Worm (Caenorhabditis elegans) whole organism, L2 larva: Measurements from ENCODE around the gene C13F10.5.
A peak's percentile ranks its signal among the peaks of the same experiment; 100 is the strongest.

Experiments
- C34F6.9 ChIP-seq: fragments of 150-350 bp; optimal IDR thresholded peaks from 2 replicates; lab custom pipeline; 2014; ENCODE audit warnings: missing biosample characterization, missing genetic modification characterization
- F13H6.1 ChIP-seq: sonication (generic microtip); optimal IDR thresholded peaks from 2 replicates; lab custom pipeline; 2016; ENCODE audit warnings: missing genetic modification characterization, missing compliant biosample characterization
- Y55F3AM.14 ChIP-seq: fragments of 200-800 bp; sonication (Bioruptor generic); optimal IDR thresholded peaks from 2 replicates; lab custom pipeline; 2018; ENCODE audit warnings: mild to moderate bottlenecking, missing genetic modification characterization, missing compliant biosample characterization
- ZK546.5 ChIP-seq: sonication (generic microtip); optimal IDR thresholded peaks from 2 replicates; lab custom pipeline; 2017; ENCODE audit warnings: missing biosample characterization, missing genetic modification characterization
- alr-1 ChIP-seq: fragments of 150-350 bp; optimal IDR thresholded peaks from 2 replicates; lab custom pipeline; 2014; ENCODE audit warnings: missing biosample characterization, missing genetic modification characterization
- aly-2 ChIP-seq: fragments of 150-350 bp; optimal IDR thresholded peaks from 2 replicates; lab custom pipeline; 2014; ENCODE audit warnings: missing biosample characterization, missing genetic modification characterization
- ama-1 ChIP-seq: fragments of 150-350 bp; optimal IDR thresholded peaks from 2 replicates; lab custom pipeline; 2018; ENCODE audit warnings: inconsistent platforms
- blmp-1 ChIP-seq: sonication (generic microtip); optimal IDR thresholded peaks from 2 replicates; lab custom pipeline; 2017; ENCODE audit warnings: missing genetic modification characterization, mild to moderate bottlenecking, missing compliant biosample characterization, antibody characterized with exemption, moderate library complexity; ENCODE audit not compliant: insufficient read depth
- ceh-16 ChIP-seq: fragments of 150-350 bp; optimal IDR thresholded peaks from 2 replicates; lab custom pipeline; 2014; ENCODE audit warnings: missing biosample characterization, missing genetic modification characterization
- ceh-82 ChIP-seq: fragments of 150-350 bp; optimal IDR thresholded peaks from 2 replicates; lab custom pipeline; 2014; ENCODE audit warnings: missing biosample characterization, missing genetic modification characterization
- crh-2 ChIP-seq: sonication (generic microtip); optimal IDR thresholded peaks from 2 replicates; lab custom pipeline; 2017; ENCODE audit warnings: missing biosample characterization, missing genetic modification characterization
- egl-27 ChIP-seq: sonication (generic microtip); optimal IDR thresholded peaks from 3 replicates; lab custom pipeline; 2017; ENCODE audit warnings: missing biosample characterization, missing genetic modification reagents, missing genetic modification characterization
- elt-1 ChIP-seq: fragments of 150-350 bp; optimal IDR thresholded peaks from 2 replicates; lab custom pipeline; 2014; ENCODE audit warnings: missing biosample characterization, missing genetic modification characterization
- elt-3 ChIP-seq: sonication (generic microtip); optimal IDR thresholded peaks from 2 replicates; lab custom pipeline; 2017; ENCODE audit warnings: missing biosample characterization, missing genetic modification characterization
- fos-1 ChIP-seq: fragments of 150-350 bp; optimal IDR thresholded peaks from 2 replicates; lab custom pipeline; 2014; ENCODE audit warnings: missing biosample characterization, missing genetic modification characterization
- gmeb-1 ChIP-seq: fragments of 150-350 bp; optimal IDR thresholded peaks from 2 replicates; lab custom pipeline; 2014; ENCODE audit warnings: missing biosample characterization, missing genetic modification characterization
- lin-11 ChIP-seq: fragments of 150-350 bp; sonication (generic microtip); optimal IDR thresholded peaks from 2 replicates; lab custom pipeline; 2014; ENCODE audit warnings: missing biosample characterization, missing genetic modification characterization, inconsistent platforms, mixed read lengths
- lin-13 ChIP-seq: fragments of 150-350 bp; optimal IDR thresholded peaks from 2 replicates; lab custom pipeline; 2014; ENCODE audit warnings: missing biosample characterization, missing genetic modification reagents, missing genetic modification characterization
- lin-39 ChIP-seq: fragments of 150-350 bp; optimal IDR thresholded peaks from 2 replicates; lab custom pipeline; 2014; ENCODE audit warnings: missing biosample characterization, missing genetic modification reagents, missing genetic modification characterization
- mab-5 ChIP-seq: fragments of 150-350 bp; optimal IDR thresholded peaks from 2 replicates; lab custom pipeline; 2014; ENCODE audit warnings: missing biosample characterization, missing genetic modification characterization
- mbf-1 ChIP-seq: sonication (generic microtip); optimal IDR thresholded peaks from 2 replicates; lab custom pipeline; 2017; ENCODE audit warnings: missing biosample characterization, missing genetic modification characterization
- mdl-1 ChIP-seq, 2 experiments: fragments of 150-350 bp in 1 of 2; sonication (generic microtip) in 1 of 2; optimal IDR thresholded peaks; 2 replicates each; lab custom pipeline; 2017; ENCODE audit warnings: missing biosample characterization in 2 of 2, missing genetic modification characterization in 2 of 2
- nhr-11 ChIP-seq: fragments of 150-350 bp; optimal IDR thresholded peaks from 2 replicates; lab custom pipeline; 2014; ENCODE audit warnings: missing biosample characterization, missing genetic modification characterization
- nhr-12 ChIP-seq: fragments of 150-350 bp; optimal IDR thresholded peaks from 2 replicates; lab custom pipeline; 2014; ENCODE audit warnings: missing biosample characterization, missing genetic modification characterization
- nhr-21 ChIP-seq: fragments of 150-350 bp; optimal IDR thresholded peaks from 2 replicates; lab custom pipeline; 2014; ENCODE audit warnings: missing biosample characterization, missing genetic modification characterization
- nhr-23 ChIP-seq: fragments of 150-350 bp; optimal IDR thresholded peaks from 2 replicates; lab custom pipeline; 2014; ENCODE audit warnings: missing biosample characterization, missing genetic modification reagents, missing genetic modification characterization
- nhr-237 ChIP-seq: fragments of 150-350 bp; optimal IDR thresholded peaks from 2 replicates; lab custom pipeline; 2014; ENCODE audit warnings: missing biosample characterization, missing genetic modification characterization
- nhr-25 ChIP-seq: fragments of 150-350 bp; sonication (generic microtip); optimal IDR thresholded peaks from 3 replicates; lab custom pipeline; 2014; ENCODE audit warnings: missing biosample characterization, missing genetic modification characterization
- nhr-6 ChIP-seq: fragments of 150-350 bp; optimal IDR thresholded peaks from 2 replicates; lab custom pipeline; 2014; ENCODE audit warnings: missing biosample characterization, missing genetic modification characterization
- nhr-77 ChIP-seq: fragments of 150-350 bp; optimal IDR thresholded peaks from 2 replicates; lab custom pipeline; 2014; ENCODE audit warnings: missing biosample characterization, missing genetic modification characterization
- peb-1 ChIP-seq: fragments of 150-350 bp; optimal IDR thresholded peaks from 2 replicates; lab custom pipeline; 2014; ENCODE audit warnings: missing biosample characterization, missing genetic modification characterization
- sem-4 ChIP-seq: fragments of 150-350 bp; optimal IDR thresholded peaks from 2 replicates; lab custom pipeline; 2014; ENCODE audit warnings: missing biosample characterization, missing genetic modification reagents, missing genetic modification characterization
- skn-1 ChIP-seq: sonication (generic microtip); optimal IDR thresholded peaks from 2 replicates; lab custom pipeline; 2017; ENCODE audit warnings: missing biosample characterization, missing genetic modification characterization
- sma-3 ChIP-seq: sonication (generic microtip); optimal IDR thresholded peaks from 2 replicates; lab custom pipeline; 2016; ENCODE audit warnings: missing genetic modification reagents, missing genetic modification characterization, missing compliant biosample characterization
- sma-9 ChIP-seq, 2 experiments: fragments of 150-350 bp in 1 of 2; sonication (generic microtip) in 1 of 2; optimal IDR thresholded peaks; 2 replicates each; lab custom pipeline; 2014 to 2016; ENCODE audit warnings: missing genetic modification characterization in 2 of 2, mild to moderate bottlenecking in 1 of 2, missing biosample characterization in 1 of 2, missing compliant biosample characterization in 1 of 2, missing genetic modification reagents in 1 of 2, moderate library complexity in 1 of 2
- snpc-4 ChIP-seq: fragments of 150-350 bp; optimal IDR thresholded peaks from 2 replicates; lab custom pipeline; 2014; ENCODE audit warnings: missing biosample characterization, missing genetic modification characterization
- unc-55 ChIP-seq: fragments of 150-350 bp; sonication (generic microtip); optimal IDR thresholded peaks from 3 replicates; lab custom pipeline; 2014; ENCODE audit warnings: missing biosample characterization, missing genetic modification reagents, missing genetic modification characterization
- unc-62 ChIP-seq: fragments of 150-350 bp; optimal IDR thresholded peaks from 2 replicates; lab custom pipeline; 2014; ENCODE audit warnings: missing biosample characterization, missing genetic modification reagents, missing genetic modification characterization
- ztf-1 ChIP-seq: fragments of 200-800 bp; sonication (Bioruptor generic); conservative IDR thresholded peaks from 2 replicates; pipeline ENCODE4 v1.3.6; 2022; ENCODE audit warnings: missing genetic modification characterization, missing compliant biosample characterization
- ztf-11 ChIP-seq: sonication (generic microtip); optimal IDR thresholded peaks from 2 replicates; lab custom pipeline; 2017; ENCODE audit warnings: missing biosample characterization, missing genetic modification characterization
- ztf-4 ChIP-seq: fragments of 150-350 bp; optimal IDR thresholded peaks from 2 replicates; lab custom pipeline; 2014; ENCODE audit warnings: missing biosample characterization, missing genetic modification characterization

C13F10.5 gene

ce11 chrV:7255095-7255494 is 36.2 kb upstream of the C13F10.5 start, which contains the start of gene C05C8.8:
C05C8.8 (minus strand) TSS chrV:7255195.
- TF ChIP-seq unc-62 (GFP tag; lab: Kevin White, UChicago), result no peak

- no peak for TF ChIP-seq alr-1 (tag; lab: Kevin White, UChicago)
- TF ChIP-seq nhr-12, result no peak
- no peak for TF ChIP-seq crh-2 (tag; lab: Kevin White, UChicago)
- TF ChIP-seq ZK546.5 (tag; lab: Kevin White, UChicago), result no peak
- TF ChIP-seq mdl-1 (tag; optimal IDR thresholded peaks at IDR 0.05; lab: Kevin White, UChicago), result no peak
- no peak for TF ChIP-seq unc-55
- no peak for TF ChIP-seq ztf-4
- peak; percentile 20 for TF ChIP-seq nhr-25
- no peak for TF ChIP-seq nhr-237 (tag; lab: Kevin White, UChicago)
- TF ChIP-seq nhr-11 (tag; lab: Kevin White, UChicago), result no peak
- TF ChIP-seq sma-9 (GFP tag; optimal IDR thresholded peaks at IDR 0.05; lab: Kevin White, UChicago), result peak; percentile 25
- no peak for TF ChIP-seq sma-9 (tag; optimal IDR thresholded peaks at IDR 0.05; lab: Kevin White, UChicago)
- TF ChIP-seq gmeb-1 (tag; lab: Kevin White, UChicago), result no peak
- TF ChIP-seq ceh-16 (tag; lab: Kevin White, UChicago), result no peak
- no peak for TF ChIP-seq lin-39
- TF ChIP-seq sem-4 (tag; lab: Kevin White, UChicago), result no peak
- no peak for TF ChIP-seq elt-3 (tag; lab: Kevin White, UChicago)
These were observed 29.5 kb upstream of the C13F10.5 start for ce11 chrV:7248227-7248953.

- TF ChIP-seq elt-3 (tag; lab: Kevin White, UChicago) (no peak), mab-5 (tag; lab: Kevin White, UChicago) (no peak), sem-4 (tag; lab: Kevin White, UChicago) (no peak), sma-9 (GFP tag; optimal IDR thresholded peaks at IDR 0.05; lab: Kevin White, UChicago) (no peak), sma-9 (tag; optimal IDR thresholded peaks at IDR 0.05; lab: Kevin White, UChicago) (no peak), blmp-1 (no peak), nhr-6 (tag; lab: Kevin White, UChicago) (no peak), ama-1 (lab: Kevin White, UChicago) (no peak), nhr-21 (tag; lab: Kevin White, UChicago) (no peak), nhr-237 (tag; lab: Kevin White, UChicago) (no peak), nhr-23 (tag; lab: Kevin White, UChicago) (no peak), aly-2 (tag; lab: Kevin White, UChicago) (no peak), nhr-77 (tag; lab: Kevin White, UChicago) (no peak), crh-2 (tag; lab: Kevin White, UChicago) (no peak), F13H6.1 (tag; lab: Kevin White, UChicago) (no peak), ztf-1 (no peak), gmeb-1 (tag; lab: Kevin White, UChicago) (no peak)
These were observed 28.1 kb upstream of the C13F10.5 start, which contains the start of gene C05C8.7 for ce11 chrV:7246951-7247350. C05C8.7 (minus strand) TSS chrV:7247050.

- TF ChIP-seq sma-3 (no peak), mdl-1 (tag; optimal IDR thresholded peaks at IDR 0.05; lab: Kevin White, UChicago) (no peak), elt-3 (tag; lab: Kevin White, UChicago) (no peak), ztf-1 (no peak), lin-11 (tag; lab: Kevin White, UChicago) (no peak), sma-9 (GFP tag; optimal IDR thresholded peaks at IDR 0.05; lab: Kevin White, UChicago) (no peak), sma-9 (tag; optimal IDR thresholded peaks at IDR 0.05; lab: Kevin White, UChicago) (no peak), peb-1 (tag; lab: Kevin White, UChicago) (no peak), nhr-25 (no peak), crh-2 (tag; lab: Kevin White, UChicago) (no peak), Y55F3AM.14 (GFP tag; lab: Kevin White, UChicago) (no peak), ZK546.5 (tag; lab: Kevin White, UChicago) (no peak), mbf-1 (tag; lab: Kevin White, UChicago) (no peak)
These were observed 20.6 kb upstream of the C13F10.5 start, which contains the start of gene C05C8.1 for ce11 chrV:7239471-7239870. C05C8.1 (plus strand) TSS chrV:7239771.

- TF ChIP-seq ztf-11 (tag; lab: Kevin White, UChicago) (no peak), Y55F3AM.14 (GFP tag; lab: Kevin White, UChicago) (no peak), snpc-4 (tag; lab: Kevin White, UChicago) (peak; percentile 18), ztf-1 (no peak), egl-27 (no peak), blmp-1 (peak; percentile 40), sma-3 (peak; percentile 85), nhr-12 (no peak), lin-13 (peak; percentile 83), ceh-82 (tag; lab: Kevin White, UChicago) (peak; percentile 73), C34F6.9 (tag; lab: Kevin White, UChicago) (peak; percentile 79), lin-39 (no peak), elt-1 (no peak), sem-4 (tag; lab: Kevin White, UChicago) (peak; percentile 70), alr-1 (tag; lab: Kevin White, UChicago) (no peak), fos-1 (peak; percentile 29), unc-55 (peak; percentile 95), gmeb-1 (tag; lab: Kevin White, UChicago) (peak; percentile 97), nhr-21 (tag; lab: Kevin White, UChicago) (peak; percentile 70), skn-1 (peak; percentile 64)
These were observed 18.2 kb upstream of the C13F10.5 start, which contains the start of gene hyls-1 for ce11 chrV:7237133-7237532. hyls-1 (plus strand) TSS chrV:7237381.
